Worm (Caenorhabditis elegans): ENCODE results near the gene F54H12.5.

The F54H12.5 gene

DNA sequence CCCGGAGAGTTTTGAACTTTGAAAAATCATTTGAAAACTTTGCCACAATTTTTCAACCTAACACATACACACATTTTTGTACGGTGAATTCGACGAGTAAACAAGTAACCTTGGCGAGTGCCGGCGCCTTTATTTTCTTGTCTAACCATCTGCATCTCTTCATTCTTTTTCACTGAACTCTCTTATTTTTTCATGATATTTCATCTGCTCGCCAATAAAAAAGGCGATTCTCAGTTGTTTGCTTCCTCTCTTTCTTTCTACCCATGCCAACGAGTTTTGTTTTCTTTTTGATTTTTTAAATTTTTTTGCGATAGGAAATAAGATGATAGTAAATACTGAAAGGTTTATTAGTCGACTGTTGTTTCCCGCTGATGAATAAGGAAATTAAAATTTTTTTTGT is 6.8 kb upstream of the F54H12.5 start (continued):
- TF ChIP-seq dpl-1 (GFP tag; optimal IDR thresholded peaks at IDR 0.05) = peak; percentile 20 to 46 (median 26)
- no peak for TF ChIP-seq nhr-237 (tag; optimal IDR thresholded peaks at IDR 0.05)
- no peak for TF ChIP-seq hpl-2 (GFP tag; optimal IDR thresholded peaks at IDR 0.05)
- peak; percentile 90 for TF ChIP-seq nhr-85 (tag)
- no peak for TF ChIP-seq ceh-90 (tag; optimal IDR thresholded peaks at IDR 0.05)
- no peak for TF ChIP-seq ets-5 (GFP tag; IDR thresholded peaks at IDR 0.05)
- TF ChIP-seq egl-27 (tag; optimal IDR thresholded peaks at IDR 0.05) = no peak
- peak; percentile 31 for TF ChIP-seq dsc-1 (tag; optimal IDR thresholded peaks at IDR 0.05)
- peak; percentile 46 for TF ChIP-seq blmp-1 (tag; optimal IDR thresholded peaks at IDR 0.05)
- no peak for TF ChIP-seq lin-15B (tag; optimal IDR thresholded peaks at IDR 0.05)
- TF ChIP-seq snpc-4 (tag; optimal IDR thresholded peaks at IDR 0.05) = peak; percentile 3
- TF ChIP-seq nhr-77 (tag; optimal IDR thresholded peaks at IDR 0.05) = peak; percentile 61
- TF ChIP-seq tlp-1 (tag; optimal IDR thresholded peaks at IDR 0.05) = no peak
- no peak for TF ChIP-seq zag-1 (tag; optimal IDR thresholded peaks at IDR 0.05)
- TF ChIP-seq ztf-11 (tag; optimal IDR thresholded peaks at IDR 0.05) = no peak
- TF ChIP-seq swsn-7 (tag; optimal IDR thresholded peaks at IDR 0.05) = peak; percentile 59
- TF ChIP-seq nhr-71 (tag; optimal IDR thresholded peaks at IDR 0.05) = peak; percentile 74
- TF ChIP-seq hlh-4 (tag; optimal IDR thresholded peaks at IDR 0.05) = no peak
- peak; percentile 78 for TF ChIP-seq nhr-20 (tag; optimal IDR thresholded peaks at IDR 0.05)
- TF ChIP-seq grh-1 (GFP tag; IDR thresholded peaks at IDR 0.05) = no peak
- peak; percentile 56 for TF ChIP-seq irx-1 (tag; optimal IDR thresholded peaks at IDR 0.05)
- peak; percentile 77 for TF ChIP-seq snu-23 (GFP tag; optimal IDR thresholded peaks at IDR 0.05)
- no peak for TF ChIP-seq fkh-8 (tag; optimal IDR thresholded peaks at IDR 0.05)
- TF ChIP-seq nhr-90 (tag; optimal IDR thresholded peaks at IDR 0.05; ENCODE audit: poor library complexity) = peak; percentile 66
- TF ChIP-seq nhr-28 (tag; optimal IDR thresholded peaks at IDR 0.05) = no peak
- no peak for TF ChIP-seq pqm-1 (tag; optimal IDR thresholded peaks at IDR 0.05)
- TF ChIP-seq nhr-11 (tag; optimal IDR thresholded peaks at IDR 0.05) = no peak
- TF ChIP-seq ceh-8 (GFP tag; optimal IDR thresholded peaks at IDR 0.05) = no peak
- TF ChIP-seq unc-62 (GFP tag; optimal IDR thresholded peaks at IDR 0.05) = no peak
- no peak for TF ChIP-seq egl-13 (tag; optimal IDR thresholded peaks at IDR 0.05)
- TF ChIP-seq sup-37 (GFP tag; optimal IDR thresholded peaks at IDR 0.05) = no peak
- TF ChIP-seq lin-35 (GFP tag; optimal IDR thresholded peaks at IDR 0.05) = peak; percentile 38 to 68
- TF ChIP-seq elt-3 (tag; optimal IDR thresholded peaks at IDR 0.05) = peak in 1 of 6 experiments; percentile 57
- peak; percentile 11 for TF ChIP-seq skn-1 (tag; optimal IDR thresholded peaks at IDR 0.05)
- no peak for TF ChIP-seq isw-1 (GFP tag; IDR thresholded peaks at IDR 0.05)
- TF ChIP-seq lin-13 (GFP tag; optimal IDR thresholded peaks at IDR 0.05) = peak; percentile 33
- no peak for TF ChIP-seq ceh-63 (GFP tag; optimal IDR thresholded peaks at IDR 0.05)
- no peak for TF ChIP-seq hlh-17 (GFP tag; optimal IDR thresholded peaks at IDR 0.05; ENCODE audit: borderline replicate concordance)
- no peak for TF ChIP-seq mab-9 (GFP tag; IDR thresholded peaks at IDR 0.05)
- peak; percentile 50 for TF ChIP-seq fos-1 (tag; optimal IDR thresholded peaks at IDR 0.05)
- TF ChIP-seq mep-1 (tag; optimal IDR thresholded peaks at IDR 0.05) = peak; percentile 58
- no peak for TF ChIP-seq vab-15 (tag; optimal IDR thresholded peaks at IDR 0.05)
- TF ChIP-seq fkh-4 (tag; optimal IDR thresholded peaks at IDR 0.05; ENCODE audit: borderline replicate concordance) = no peak

DNA sequence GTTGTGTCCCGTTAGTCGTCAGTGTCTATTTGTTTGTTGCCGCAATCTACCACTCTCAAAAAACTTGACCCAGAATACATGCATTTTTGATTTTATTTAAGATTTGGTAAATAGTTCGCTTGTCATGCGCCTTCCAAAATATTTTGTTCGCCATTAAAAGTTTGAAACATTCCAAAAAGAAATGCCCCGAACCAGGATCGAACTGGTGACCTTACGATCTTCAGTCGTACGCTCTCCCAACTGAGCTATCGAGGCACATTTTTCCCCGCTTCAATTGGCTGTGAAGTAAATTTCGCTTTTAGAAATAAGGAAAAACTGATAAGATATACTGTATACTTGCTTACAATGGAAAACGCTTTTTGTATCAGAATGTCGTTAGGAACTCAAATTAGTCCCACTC is 6.3 kb upstream of the F54H12.5 start:
- peak; percentile 4 for TF ChIP-seq mep-1 (tag; optimal IDR thresholded peaks at IDR 0.05)
- no peak for TF ChIP-seq efl-1 (optimal IDR thresholded peaks at IDR 0.05)
- peak in 1 of 2 experiments; percentile 40 for TF ChIP-seq efl-1 (GFP tag; optimal IDR thresholded peaks at IDR 0.05 in 1 of 2)
- TF ChIP-seq efl-3 (GFP tag; optimal IDR thresholded peaks at IDR 0.05) = no peak
